Worm (Caenorhabditis elegans): ENCODE measurements around the gene C06E1.1.

DNA sequence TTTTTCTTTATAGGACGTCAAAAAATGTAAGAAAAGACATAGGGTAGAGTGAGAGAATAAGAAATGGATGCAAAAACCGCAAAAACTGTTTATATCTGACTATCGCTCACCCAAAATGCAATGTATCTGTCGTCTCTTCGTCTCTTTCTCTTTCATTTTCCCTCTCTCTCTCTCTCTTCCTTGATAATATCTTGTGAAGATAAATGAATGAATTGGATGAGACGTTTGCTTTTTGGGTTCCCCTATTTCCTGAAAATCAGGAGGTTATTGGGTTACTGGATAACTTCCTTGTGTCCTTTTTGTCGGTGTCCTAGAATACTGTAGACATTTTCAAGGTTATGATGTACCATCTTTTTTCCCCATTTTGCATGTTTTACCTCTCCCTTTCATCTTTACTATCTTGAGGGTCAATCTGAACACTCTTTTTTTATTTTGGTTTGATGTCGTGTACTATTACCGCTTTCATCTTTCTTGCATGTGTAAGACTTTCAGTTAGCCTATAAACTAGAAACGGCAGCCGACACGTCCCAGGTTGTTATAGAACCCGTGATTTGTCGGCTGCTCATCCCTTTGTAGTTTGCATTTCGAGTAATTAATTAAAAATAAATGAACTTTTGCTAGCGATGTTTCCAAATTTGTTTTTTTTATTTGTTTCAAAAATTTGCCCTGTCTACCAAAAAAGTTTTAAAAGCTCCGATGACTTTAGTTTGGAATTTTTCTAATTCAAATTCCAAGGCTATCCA lies 30.1 kb upstream of the C06E1.1 start:
- TF ChIP-seq zim-3 (tag; optimal IDR thresholded peaks at IDR 0.05) (no peak), ceh-100 (GFP tag; IDR thresholded peaks at IDR 0.05) (no peak), atf-7 (tag; optimal IDR thresholded peaks at IDR 0.05) (no peak), unc-130 (GFP tag; optimal IDR thresholded peaks at IDR 0.05) (no peak), ama-1 (optimal IDR thresholded peaks at IDR 0.05) (no peak), ama-1 (GFP tag; optimal IDR thresholded peaks at IDR 0.05) (no peak), egl-18 (GFP tag; IDR thresholded peaks at IDR 0.05) (no peak), rpc-1 (optimal IDR thresholded peaks at IDR 0.05) (no peak), rpc-1 (tag; optimal IDR thresholded peaks at IDR 0.05) (no peak), F49E8.2 (tag; optimal IDR thresholded peaks at IDR 0.05; ENCODE audit: insufficient read depth) (no peak), fkh-3 (tag; optimal IDR thresholded peaks at IDR 0.05) (no peak)
